Fruit fly (Drosophila melanogaster): ENCODE results near the gene CG15332.

DNA sequence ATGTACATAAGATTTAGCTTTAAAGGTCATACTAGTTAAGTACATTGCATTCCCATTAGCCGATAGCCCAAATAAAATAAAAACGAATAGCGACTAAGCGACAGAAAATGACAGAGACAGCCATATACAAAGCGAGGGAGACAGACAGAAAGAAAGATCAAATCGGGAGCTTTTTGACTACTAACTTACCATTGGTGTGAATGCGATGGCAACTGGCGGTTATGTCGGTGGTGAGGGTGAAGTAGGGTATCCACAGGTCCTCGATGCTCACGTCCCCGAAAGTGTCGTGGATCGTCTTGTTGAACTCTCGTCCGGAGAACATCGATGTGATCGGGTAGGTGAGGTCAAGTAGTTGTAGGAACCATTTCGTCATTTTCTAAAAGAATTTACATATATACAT lies 5.2 kb upstream of the CG15332 start:
- TF ChIP-seq Jra (GFP tag; optimal IDR thresholded peaks at IDR 0.05) (no peak), foxo (GFP tag; optimal IDR thresholded peaks at IDR 0.05) (no peak), dmrt93B (GFP tag; optimal IDR thresholded peaks at IDR 0.05) (no peak), Dif (GFP tag; optimal IDR thresholded peaks at IDR 0.05; ENCODE audit: partially characterized antibody) (no peak), lola (GFP tag; optimal IDR thresholded peaks at IDR 0.05) (no peak), br (GFP tag; optimal IDR thresholded peaks at IDR 0.05) (no peak), dsf (GFP tag; optimal IDR thresholded peaks at IDR 0.05; ENCODE audit: borderline replicate concordance) (no peak), Hnf4 (GFP tag; optimal IDR thresholded peaks at IDR 0.05) (no peak), sv (GFP tag; optimal IDR thresholded peaks at IDR 0.05) (no peak)

All from whole organism, wandering third instar larva.